Fruit fly (Drosophila melanogaster): ENCODE results near the gene CG42813.

The CG42813 gene

dm6 chr3R:27263434-27264215 lies 35.3 kb upstream of the CG42813 start, which contains the start of gene woc (continued):
- TF ChIP-seq Hmx (GFP tag; optimal IDR thresholded peaks at IDR 0.05) (no peak), Jarid2 (GFP tag; optimal IDR thresholded peaks at IDR 0.05) (no peak), CG17612 (GFP tag; IDR thresholded peaks at IDR 0.05) (no peak), CG6854 (GFP tag; optimal IDR thresholded peaks at IDR 0.05) (no peak), gem (tag; optimal IDR thresholded peaks at IDR 0.05) (no peak), usp (GFP tag; optimal IDR thresholded peaks at IDR 0.05) (no peak), wdn (GFP tag; IDR thresholded peaks at IDR 0.05) (peak; percentile 69), danr (GFP tag; IDR thresholded peaks at IDR 0.05) (peak; percentile 60; the same call in 1 of the 2 replicates), Spps (tag; optimal IDR thresholded peaks at IDR 0.05) (no peak), Bdp1 (GFP tag; optimal IDR thresholded peaks at IDR 0.05) (peak; percentile 46), CG2202 (tag; optimal IDR thresholded peaks at IDR 0.05) (no peak), CG32767 (GFP tag; IDR thresholded peaks at IDR 0.05) (peak; percentile 78), Side (GFP tag; optimal IDR thresholded peaks at IDR 0.05) (peak; percentile 65), yki (optimal IDR thresholded peaks at IDR 0.05) (no peak), CG2875 (GFP tag; optimal IDR thresholded peaks at IDR 0.05) (no peak), pho (GFP tag; optimal IDR thresholded peaks at IDR 0.05) (peak; percentile 61), az2 (GFP tag; optimal IDR thresholded peaks at IDR 0.05) (peak; percentile 27), eve (GFP tag; optimal IDR thresholded peaks at IDR 0.05) (peak in 1 of 2 experiments; percentile 52), HLH4C (GFP tag; IDR thresholded peaks at IDR 0.05; ENCODE audit: partially characterized antibody) (peak; percentile 85), CG18764 (GFP tag; optimal IDR thresholded peaks at IDR 0.05) (no peak), CG15479 (GFP tag; optimal IDR thresholded peaks at IDR 0.05) (peak; percentile 85), nom (GFP tag; optimal IDR thresholded peaks at IDR 0.05) (peak; percentile 88), CG33557 (GFP tag; optimal IDR thresholded peaks at IDR 0.05) (no peak), CHES-1-like (GFP tag; optimal IDR thresholded peaks at IDR 0.05) (peak; percentile 76), ttk (GFP tag; IDR thresholded peaks at IDR 0.05) (peak; percentile 13), CG16779 (GFP tag; IDR thresholded peaks at IDR 0.05) (no peak), CG4282 (GFP tag; optimal IDR thresholded peaks at IDR 0.05) (peak; percentile 71), CG2199 (GFP tag; IDR thresholded peaks at IDR 0.05) (no peak), CG14710 (tag; optimal IDR thresholded peaks at IDR 0.05) (peak; percentile 75), CoRest (tag; optimal IDR thresholded peaks at IDR 0.05) (peak; percentile 51), Fer2 (tag; optimal IDR thresholded peaks at IDR 0.05) (no peak), luna (GFP tag; optimal IDR thresholded peaks at IDR 0.05) (no peak), MTF-1 (GFP tag; optimal IDR thresholded peaks at IDR 0.05; ENCODE audit: borderline replicate concordance) (no peak), CG8281 (tag; optimal IDR thresholded peaks at IDR 0.05) (no peak), ro (GFP tag; IDR thresholded peaks at IDR 0.05) (no peak), dati (GFP tag; IDR thresholded peaks at IDR 0.05) (no peak), Nf-YB (GFP tag; optimal IDR thresholded peaks at IDR 0.05) (no peak), CG13894 (tag; optimal IDR thresholded peaks at IDR 0.05) (no peak), Sry-δ (GFP tag; optimal IDR thresholded peaks at IDR 0.05) (peak; percentile 54), CG7372 (GFP tag; IDR thresholded peaks at IDR 0.05) (no peak), CTCF (GFP tag; optimal IDR thresholded peaks at IDR 0.05) (peak; percentile 30), peb (GFP tag; IDR thresholded peaks at IDR 0.05) (no peak), CG2129 (GFP tag; IDR thresholded peaks at IDR 0.05; ENCODE audit: partially characterized antibody) (peak; percentile 37; the same call in 1 of the 2 replicates), CG8290 (GFP tag; optimal IDR thresholded peaks at IDR 0.05) (no peak), CG8290 (tag; optimal IDR thresholded peaks at IDR 0.05) (no peak), CG16863 (GFP tag; optimal IDR thresholded peaks at IDR 0.05) (peak; percentile 64), Taf1 (GFP tag; IDR thresholded peaks at IDR 0.05) (peak; percentile 18; the same call in 1 of the 2 replicates), h (optimal IDR thresholded peaks at IDR 0.05) (peak; percentile 35), CG12769 (tag; optimal IDR thresholded peaks at IDR 0.05) (no peak), CG12942 (GFP tag; optimal IDR thresholded peaks at IDR 0.05) (no peak), CG4424 (GFP tag; optimal IDR thresholded peaks at IDR 0.05) (no peak)
